Fruit fly (Drosophila melanogaster) whole organism, embryonic: Measurements from ENCODE around the gene Ptp4E.

Experiments used
- BEAF-32 ChIP-seq: fragments of 200-800 bp; sonication (Bioruptor generic); optimal IDR thresholded peaks from 3 replicates; lab custom pipeline; 2017; ENCODE audit warnings: missing biosample characterization, missing genetic modification characterization, mild to moderate bottlenecking, moderate library complexity, missing genetic modification reagents
- BtbVII ChIP-seq: fragments of 200-800 bp; sonication (Bioruptor generic); optimal IDR thresholded peaks from 3 replicates; lab custom pipeline; 2017; ENCODE audit warnings: missing biosample characterization, mild to moderate bottlenecking, missing genetic modification characterization
- CG10274 ChIP-seq: fragments of 200-800 bp; sonication (Bioruptor generic); optimal IDR thresholded peaks from 3 replicates; lab custom pipeline; 2017; ENCODE audit warnings: missing biosample characterization, mild to moderate bottlenecking, missing genetic modification characterization
- CG10366 ChIP-seq: fragments of 200-800 bp; sonication (Bioruptor generic); IDR thresholded peaks from 2 replicates; pipeline ENCODE4 v1.3.6; 2022; ENCODE audit warnings: missing biosample characterization, missing genetic modification characterization
- CG11398 ChIP-seq: fragments of 200-800 bp; sonication (Bioruptor generic); optimal IDR thresholded peaks from 2 replicates; lab custom pipeline; 2016; ENCODE audit warnings: missing biosample characterization, missing genetic modification characterization
- CG12659 ChIP-seq: fragments of 200-800 bp; sonication (Bioruptor generic); optimal IDR thresholded peaks from 3 replicates; lab custom pipeline; 2017; ENCODE audit warnings: mild to moderate bottlenecking, missing biosample characterization, missing genetic modification reagents, missing genetic modification characterization
- CG12744 ChIP-seq: fragments of 200-800 bp; sonication (Bioruptor generic); optimal IDR thresholded peaks from 2 replicates; lab custom pipeline; 2016; ENCODE audit warnings: missing biosample characterization, missing genetic modification characterization
- CG15269 ChIP-seq: fragments of 200-800 bp; sonication (Bioruptor generic); optimal IDR thresholded peaks from 2 replicates; lab custom pipeline; 2018; ENCODE audit warnings: missing biosample characterization, mild to moderate bottlenecking, missing genetic modification characterization, moderate library complexity
- CG17385 ChIP-seq: fragments of 200-800 bp; sonication (Bioruptor generic); optimal IDR thresholded peaks from 3 replicates; lab custom pipeline; 2018; ENCODE audit warnings: missing biosample characterization, mild to moderate bottlenecking, missing genetic modification characterization
- CG2116 ChIP-seq: fragments of 200-800 bp; sonication (Bioruptor generic); optimal IDR thresholded peaks from 3 replicates; lab custom pipeline; 2018; ENCODE audit warnings: missing biosample characterization, mild to moderate bottlenecking, missing genetic modification characterization
- CG2129 ChIP-seq: fragments of 200-800 bp; sonication (Bioruptor generic); IDR thresholded peaks from 2 replicates; pipeline ENCODE4 v1.3.6; 2022; ENCODE audit warnings: missing biosample characterization, missing genetic modification characterization; ENCODE audit not compliant: partially characterized antibody
- CG2889 ChIP-seq: fragments of 200-800 bp; sonication (Bioruptor generic); IDR thresholded peaks from 3 replicates; pipeline ENCODE4 v1.3.6; 2022; ENCODE audit warnings: missing biosample characterization, missing genetic modification characterization
- CG30431 ChIP-seq: fragments of 200-800 bp; sonication (Bioruptor generic); optimal IDR thresholded peaks from 2 replicates; lab custom pipeline; 2017; ENCODE audit warnings: missing biosample characterization, missing genetic modification characterization
- CG33213 ChIP-seq: fragments of 200-800 bp; sonication (Bioruptor generic); optimal IDR thresholded peaks from 3 replicates; lab custom pipeline; 2016; ENCODE audit warnings: missing biosample characterization, missing genetic modification characterization
- CG4282 ChIP-seq: fragments of 200-800 bp; sonication (Bioruptor generic); optimal IDR thresholded peaks from 2 replicates; lab custom pipeline; 2016; ENCODE audit warnings: missing biosample characterization, missing genetic modification characterization
- CG7745 ChIP-seq: fragments of 200-800 bp; sonication (Bioruptor generic); optimal IDR thresholded peaks from 2 replicates; lab custom pipeline; 2018; ENCODE audit warnings: missing biosample characterization, mild to moderate bottlenecking, missing genetic modification characterization, moderate library complexity
- CG7786 ChIP-seq: fragments of 200-800 bp; sonication (Bioruptor generic); optimal IDR thresholded peaks from 2 replicates; lab custom pipeline; 2016; ENCODE audit warnings: missing biosample characterization, missing genetic modification characterization
- CG7987 ChIP-seq: fragments of 200-800 bp; sonication (Bioruptor generic); optimal IDR thresholded peaks from 2 replicates; lab custom pipeline; 2018; ENCODE audit warnings: missing biosample characterization, mild to moderate bottlenecking, missing genetic modification characterization, moderate library complexity
- CG8281 ChIP-seq: fragments of 200-800 bp; sonication (Bioruptor generic); optimal IDR thresholded peaks from 2 replicates; lab custom pipeline; 2018; ENCODE audit warnings: missing biosample characterization, mild to moderate bottlenecking, missing genetic modification characterization, moderate library complexity
- CG8478 ChIP-seq: fragments of >200 bp; optimal IDR thresholded peaks from 2 replicates; lab custom pipeline; 2018
- CG9215 ChIP-seq: fragments of 200-800 bp; sonication (Bioruptor generic); IDR thresholded peaks from 2 replicates; pipeline ENCODE4 v1.3.6; 2022; ENCODE audit warnings: missing biosample characterization, missing genetic modification characterization
- CG9609 ChIP-seq: fragments of 200-800 bp; sonication (Bioruptor generic); optimal IDR thresholded peaks from 3 replicates; lab custom pipeline; 2016; ENCODE audit warnings: missing biosample characterization, missing genetic modification characterization
- D ChIP-seq, 2 experiments: fragments of 200-800 bp in 1 of 2; fragments of >200 bp in 1 of 2; sonication (Bioruptor generic) in 1 of 2; optimal IDR thresholded peaks; 2 replicates in 1 of 2; 3 replicates in 1 of 2; lab custom pipeline; 2017; ENCODE audit warnings: mild to moderate bottlenecking in 1 of 2, missing biosample characterization in 1 of 2, missing genetic modification characterization in 1 of 2, missing genetic modification reagents in 1 of 2
- E2f2 ChIP-seq: fragments of 200-800 bp; sonication (Bioruptor generic); IDR thresholded peaks from 2 replicates; pipeline ENCODE4 v1.3.6; 2022; ENCODE audit warnings: missing biosample characterization, missing genetic modification characterization
- ERR ChIP-seq: fragments of 200-800 bp; sonication (Bioruptor generic); optimal IDR thresholded peaks from 2 replicates; lab custom pipeline; 2016; ENCODE audit warnings: missing biosample characterization, missing genetic modification characterization
- Ets65A ChIP-seq: fragments of 200-800 bp; sonication (Bioruptor generic); peaks from one replicate; lab custom pipeline; 2016; ENCODE audit warnings: missing biosample characterization, missing genetic modification characterization
- HLHmδ ChIP-seq: fragments of 200-800 bp; sonication (Bioruptor generic); optimal IDR thresholded peaks from 2 replicates; lab custom pipeline; 2018; ENCODE audit warnings: missing biosample characterization, mild to moderate bottlenecking, missing genetic modification characterization, moderate library complexity
- HmgD ChIP-seq: fragments of 200-800 bp; sonication (Bioruptor generic); optimal IDR thresholded peaks from 3 replicates; lab custom pipeline; 2016; ENCODE audit warnings: missing biosample characterization, missing genetic modification characterization
- Hmr ChIP-seq: fragments of 200-800 bp; sonication (Bioruptor generic); optimal IDR thresholded peaks from 3 replicates; lab custom pipeline; 2017; ENCODE audit warnings: mild to moderate bottlenecking, missing biosample characterization, missing genetic modification reagents, missing genetic modification characterization
- Hmx ChIP-seq: fragments of 200-800 bp; sonication (Bioruptor generic); optimal IDR thresholded peaks from 2 replicates; lab custom pipeline; 2016; ENCODE audit warnings: missing biosample characterization, missing genetic modification characterization
- Lpt ChIP-seq: fragments of >200 bp; optimal IDR thresholded peaks from 2 replicates; lab custom pipeline; 2018; ENCODE audit warnings: missing biosample characterization, missing genetic modification characterization
- Max ChIP-seq: fragments of 200-800 bp; sonication (Bioruptor generic); optimal IDR thresholded peaks from 2 replicates; lab custom pipeline; 2016; ENCODE audit warnings: missing biosample characterization, mild to moderate bottlenecking, missing genetic modification characterization
- NFAT ChIP-seq: fragments of 200-800 bp; sonication (Bioruptor generic); IDR thresholded peaks from 2 replicates; pipeline ENCODE4 v1.3.6; 2022; ENCODE audit warnings: missing biosample characterization, missing genetic modification characterization
- Neu2 ChIP-seq: fragments of 200-800 bp; sonication (Bioruptor generic); optimal IDR thresholded peaks from 3 replicates; lab custom pipeline; 2016; ENCODE audit warnings: missing biosample characterization, missing genetic modification characterization, borderline replicate concordance
- Scr ChIP-seq: fragments of 200-800 bp; sonication (Bioruptor generic); IDR thresholded peaks from 2 replicates; pipeline ENCODE4 v1.3.6; 2022; ENCODE audit warnings: missing biosample characterization, missing genetic modification characterization; ENCODE audit not compliant: partially characterized antibody
- Sry-β ChIP-seq: fragments of 200-800 bp; sonication (Bioruptor generic); optimal IDR thresholded peaks from 2 replicates; lab custom pipeline; 2018; ENCODE audit warnings: missing biosample characterization, mild to moderate bottlenecking, missing genetic modification characterization, moderate library complexity
- dati ChIP-seq: fragments of 200-800 bp; sonication (Bioruptor generic); IDR thresholded peaks from 2 replicates; pipeline ENCODE4 v1.3.6; 2022; ENCODE audit warnings: missing biosample characterization, missing genetic modification characterization
- dm ChIP-seq: fragments of 200-800 bp; sonication (Bioruptor generic); optimal IDR thresholded peaks from 3 replicates; lab custom pipeline; 2016; ENCODE audit warnings: missing biosample characterization, missing genetic modification characterization
- ems ChIP-seq: fragments of 200-800 bp; sonication (Bioruptor generic); optimal IDR thresholded peaks from 3 replicates; lab custom pipeline; 2016; ENCODE audit warnings: missing biosample characterization, missing genetic modification characterization
- en ChIP-seq: fragments of 200-800 bp; sonication (Bioruptor generic); optimal IDR thresholded peaks from 2 replicates; lab custom pipeline; 2016; ENCODE audit warnings: missing biosample characterization, missing genetic modification characterization
- esg ChIP-seq: fragments of 200-800 bp; sonication (Bioruptor generic); conservative IDR thresholded peaks from 2 replicates; pipeline ENCODE4 v1.3.6; 2022; ENCODE audit warnings: missing biosample characterization, missing genetic modification characterization
- gce ChIP-seq: fragments of 200-800 bp; sonication (Bioruptor generic); IDR thresholded peaks from 3 replicates; pipeline ENCODE4 v1.3.6; 2022; ENCODE audit warnings: missing biosample characterization, missing genetic modification characterization
- gfzf ChIP-seq: fragments of 200-800 bp; sonication (Bioruptor generic); optimal IDR thresholded peaks from 2 replicates; lab custom pipeline; 2016; ENCODE audit warnings: missing biosample characterization, mild to moderate bottlenecking, missing genetic modification characterization, moderate library complexity
- grau ChIP-seq: fragments of 200-800 bp; optimal IDR thresholded peaks from 3 replicates; lab custom pipeline; 2019; ENCODE audit warnings: missing biosample characterization, mild to moderate bottlenecking, missing genetic modification characterization, moderate library complexity
- nerfin-1 ChIP-seq: fragments of 200-800 bp; sonication (Bioruptor generic); optimal IDR thresholded peaks from 3 replicates; lab custom pipeline; 2019; ENCODE audit warnings: missing biosample characterization, mild to moderate bottlenecking, missing genetic modification characterization, moderate library complexity
- nerfin-2 ChIP-seq: fragments of 200-800 bp; sonication (Bioruptor generic); IDR thresholded peaks from 2 replicates; pipeline ENCODE4 v1.3.6; 2022; ENCODE audit warnings: missing biosample characterization, missing genetic modification characterization; ENCODE audit not compliant: partially characterized antibody
- run ChIP-seq: fragments of 200-800 bp; sonication (Bioruptor generic); optimal IDR thresholded peaks from 3 replicates; lab custom pipeline; 2018; ENCODE audit warnings: missing biosample characterization, mild to moderate bottlenecking, missing genetic modification characterization
- salm ChIP-seq: fragments of 200-800 bp; sonication (Bioruptor generic); optimal IDR thresholded peaks from 2 replicates; lab custom pipeline; 2018; ENCODE audit warnings: missing biosample characterization, mild to moderate bottlenecking, missing genetic modification characterization
- trh ChIP-seq: fragments of 200-800 bp; sonication (Bioruptor generic); optimal IDR thresholded peaks from 2 replicates; lab custom pipeline; 2016; ENCODE audit warnings: missing biosample characterization, missing genetic modification characterization

The Ptp4E gene

dm6 chrX:4935979-4936843 is 2.7 kb upstream of the Ptp4E start (continued):
- no peak for TF ChIP-seq Hmx (GFP tag; lab: Kevin White, UChicago)
- TF ChIP-seq esg (GFP tag; lab: Robert Waterston, UW) = no peak
- no peak for TF ChIP-seq gce
- TF ChIP-seq trh = no peak
- TF ChIP-seq HLHmδ = peak; percentile 29
- TF ChIP-seq ERR (GFP tag; lab: Kevin White, UChicago) = no peak
- no peak for TF ChIP-seq Neu2 (GFP tag; lab: Kevin White, UChicago)
- peak; percentile 1 for TF ChIP-seq gfzf (GFP tag; lab: Kevin White, UChicago)
- no peak for TF ChIP-seq CG2129
- no peak for TF ChIP-seq Sry-β (GFP tag; lab: Kevin White, UChicago)
- TF ChIP-seq run (tag; lab: Kevin White, UChicago) = no peak
- TF ChIP-seq Lpt (GFP tag; lab: Kevin White, UChicago) = no peak
- TF ChIP-seq BtbVII (GFP tag; lab: Kevin White, UChicago) = peak; percentile 27
- no peak for TF ChIP-seq grau (tag; lab: Kevin White, UChicago)
- TF ChIP-seq CG33213 (GFP tag; lab: Kevin White, UChicago) = peak; percentile 93
- peak; percentile 70 for TF ChIP-seq nerfin-1 (tag; lab: Kevin White, UChicago)
- peak; percentile 12 for TF ChIP-seq en (GFP tag; lab: Kevin White, UChicago)
- TF ChIP-seq ems (GFP tag; lab: Kevin White, UChicago) = no peak
- TF ChIP-seq Ets65A = no peak
- TF ChIP-seq CG10366 (GFP tag; lab: Robert Waterston, UW) = no peak
- TF ChIP-seq CG8478 (lab: Kevin White, UChicago) = no peak
- TF ChIP-seq CG2889 (GFP tag; lab: Robert Waterston, UW) = no peak
- TF ChIP-seq CG9215 (GFP tag; lab: Robert Waterston, UW) = no peak
- no peak for TF ChIP-seq E2f2 (GFP tag; lab: Robert Waterston, UW)
- no peak for TF ChIP-seq CG4282 (GFP tag; lab: Kevin White, UChicago)
- TF ChIP-seq salm (tag; lab: Kevin White, UChicago) = no peak
- no peak for TF ChIP-seq dm (GFP tag; lab: Kevin White, UChicago)
- no peak for TF ChIP-seq D (optimal IDR thresholded peaks at IDR 0.05; lab: Kevin White, UChicago)
- peak; percentile 1 for TF ChIP-seq D (GFP tag; optimal IDR thresholded peaks at IDR 0.05; lab: Kevin White, UChicago)
- TF ChIP-seq NFAT (GFP tag; lab: Robert Waterston, UW) = no peak
- no peak for TF ChIP-seq CG10274
- TF ChIP-seq CG8281 (tag; lab: Kevin White, UChicago) = no peak
- TF ChIP-seq CG7745 (tag; lab: Kevin White, UChicago) = no peak
- TF ChIP-seq CG2116 (GFP tag; lab: Kevin White, UChicago) = no peak
- no peak for TF ChIP-seq CG30431 (GFP tag; lab: Kevin White, UChicago)
- no peak for TF ChIP-seq CG12659 (GFP tag; lab: Kevin White, UChicago)
- no peak for TF ChIP-seq CG17385 (GFP tag; lab: Kevin White, UChicago)
- TF ChIP-seq Max (GFP tag; lab: Kevin White, UChicago) = no peak
- peak; percentile 78 for TF ChIP-seq BEAF-32 (GFP tag; lab: Kevin White, UChicago)
- TF ChIP-seq dati (GFP tag; lab: Robert Waterston, UW) = no peak
- no peak for TF ChIP-seq CG9609 (GFP tag; lab: Kevin White, UChicago)
- TF ChIP-seq Hmr = peak; percentile 52
- TF ChIP-seq CG15269 (tag; lab: Kevin White, UChicago) = no peak
- no peak for TF ChIP-seq CG7786 (GFP tag; lab: Kevin White, UChicago)
- TF ChIP-seq CG7987 (GFP tag; lab: Kevin White, UChicago) = no peak
- TF ChIP-seq HmgD (GFP tag; lab: Kevin White, UChicago) = no peak
- TF ChIP-seq CG11398 = no peak
- no peak for TF ChIP-seq CG12744 (GFP tag; lab: Kevin White, UChicago)
- no peak for TF ChIP-seq Scr (GFP tag; lab: Robert Waterston, UW)
- no peak for TF ChIP-seq nerfin-2 (GFP tag; lab: Robert Waterston, UW)
